Worm (Caenorhabditis elegans) whole organism, L1 larva: ENCODE data around the gene lsm-3.

Experiments used
- blmp-1 ChIP-seq: fragments of 150-350 bp; optimal IDR thresholded peaks from 2 replicates; lab custom pipeline; 2014; ENCODE audit warnings: missing biosample characterization, missing genetic modification characterization
- egl-27 ChIP-seq, 2 experiments: fragments of 150-350 bp in 1 of 2; sonication (generic microtip); optimal IDR thresholded peaks; 3 replicates each; lab custom pipeline; 2017 to 2018; ENCODE audit warnings: missing biosample characterization in 2 of 2, missing genetic modification characterization in 2 of 2, missing genetic modification reagents in 2 of 2
- skn-1 ChIP-seq: fragments of 150-350 bp; optimal IDR thresholded peaks from 2 replicates; lab custom pipeline; 2014; ENCODE audit warnings: missing biosample characterization, missing genetic modification characterization

ce11 chrIV:13394686-13395085 lies 7.7 kb downstream of the lsm-3 start:
- no peak for TF ChIP-seq egl-27 (tag; optimal IDR thresholded peaks at IDR 0.05; lab: Kevin White, UChicago)
- peak; percentile 47 for TF ChIP-seq blmp-1
- TF ChIP-seq skn-1, result no peak
